Worm (Caenorhabditis elegans) whole organism, L2 larva: ENCODE data around the gene Y62H9A.14.

Source experiments
- alr-1 ChIP-seq: fragments of 150-350 bp; optimal IDR thresholded peaks from 2 replicates; lab custom pipeline; 2014; ENCODE audit warnings: missing biosample characterization, missing genetic modification characterization
- ama-1 ChIP-seq: fragments of 150-350 bp; optimal IDR thresholded peaks from 2 replicates; lab custom pipeline; 2018; ENCODE audit warnings: inconsistent platforms
- blmp-1 ChIP-seq: sonication (generic microtip); optimal IDR thresholded peaks from 2 replicates; lab custom pipeline; 2017; ENCODE audit warnings: missing genetic modification characterization, mild to moderate bottlenecking, missing compliant biosample characterization, antibody characterized with exemption, moderate library complexity; ENCODE audit not compliant: insufficient read depth
- ceh-82 ChIP-seq: fragments of 150-350 bp; optimal IDR thresholded peaks from 2 replicates; lab custom pipeline; 2014; ENCODE audit warnings: missing biosample characterization, missing genetic modification characterization
- crh-2 ChIP-seq: sonication (generic microtip); optimal IDR thresholded peaks from 2 replicates; lab custom pipeline; 2017; ENCODE audit warnings: missing biosample characterization, missing genetic modification characterization
- mdl-1 ChIP-seq, 2 experiments: fragments of 150-350 bp in 1 of 2; sonication (generic microtip) in 1 of 2; optimal IDR thresholded peaks; 2 replicates each; lab custom pipeline; 2017; ENCODE audit warnings: missing biosample characterization in 2 of 2, missing genetic modification characterization in 2 of 2
- nhr-25 ChIP-seq: fragments of 150-350 bp; sonication (generic microtip); optimal IDR thresholded peaks from 3 replicates; lab custom pipeline; 2014; ENCODE audit warnings: missing biosample characterization, missing genetic modification characterization
- sem-4 ChIP-seq: fragments of 150-350 bp; optimal IDR thresholded peaks from 2 replicates; lab custom pipeline; 2014; ENCODE audit warnings: missing biosample characterization, missing genetic modification reagents, missing genetic modification characterization
- unc-39 ChIP-seq: fragments of 150-350 bp; optimal IDR thresholded peaks from 2 replicates; lab custom pipeline; 2014; ENCODE audit warnings: missing biosample characterization, missing genetic modification characterization
- unc-55 ChIP-seq: fragments of 150-350 bp; sonication (generic microtip); optimal IDR thresholded peaks from 3 replicates; lab custom pipeline; 2014; ENCODE audit warnings: missing biosample characterization, missing genetic modification reagents, missing genetic modification characterization
- zag-1 ChIP-seq: fragments of 150-350 bp; optimal IDR thresholded peaks from 2 replicates; lab custom pipeline; 2014; ENCODE audit warnings: missing biosample characterization, missing genetic modification characterization

DNA sequence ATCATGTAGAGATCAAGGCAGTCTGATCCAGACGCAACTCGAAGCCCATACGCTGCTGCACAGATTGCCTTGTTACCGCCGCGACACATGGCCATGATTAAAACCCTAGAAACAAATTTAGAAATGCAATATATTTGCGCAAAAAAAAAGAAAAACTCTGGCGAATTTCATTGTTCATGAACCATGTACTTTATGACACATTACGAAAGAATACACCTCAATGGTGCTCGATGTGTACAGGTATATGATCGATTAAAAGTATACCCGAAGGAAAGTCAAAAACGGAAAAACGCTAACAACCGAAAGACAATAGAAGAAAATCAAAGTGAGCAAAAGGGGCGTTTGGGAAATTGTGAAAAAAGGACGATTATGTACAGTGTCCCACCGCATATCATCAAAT lies 28.7 kb upstream of the Y62H9A.14 start, which contains the start of gene Y62H9A.8:
- TF ChIP-seq unc-39 (tag; lab: Kevin White, UChicago) (no peak), blmp-1 (tag; lab: Kevin White, UChicago) (no peak), sem-4 (no peak), ama-1 (lab: Kevin White, UChicago) (no peak), mdl-1 (tag; optimal IDR thresholded peaks at IDR 0.05; lab: Kevin White, UChicago) (no peak), ceh-82 (tag; lab: Kevin White, UChicago) (no peak), unc-55 (GFP tag; lab: Kevin White, UChicago) (no peak), zag-1 (tag; lab: Kevin White, UChicago) (no peak), nhr-25 (tag; lab: Kevin White, UChicago) (no peak), crh-2 (tag; lab: Kevin White, UChicago) (no peak), alr-1 (tag; lab: Kevin White, UChicago) (no peak)
